Worm (Caenorhabditis elegans) whole organism, mixed stage, embryonic: ENCODE results near the gene F42A10.7.

Source experiments
- mep-1 ChIP-seq: fragments of 150-350 bp; optimal IDR thresholded peaks from 2 replicates; lab custom pipeline; 2017; ENCODE audit warnings: missing biosample characterization, missing genetic modification reagents, missing genetic modification characterization, inconsistent platforms
- nhr-2 ChIP-seq: fragments of 150-350 bp; optimal IDR thresholded peaks from 2 replicates; lab custom pipeline; 2014; ENCODE audit warnings: missing biosample characterization, missing genetic modification characterization
- snpc-4 ChIP-seq: fragments of 150-350 bp; optimal IDR thresholded peaks from 2 replicates; lab custom pipeline; 2014; ENCODE audit warnings: missing biosample characterization, missing genetic modification characterization
- sptf-1 ChIP-seq: sonication (generic microtip); optimal IDR thresholded peaks from 2 replicates; lab custom pipeline; 2017; ENCODE audit warnings: mild to moderate bottlenecking, missing genetic modification characterization, moderate library complexity, missing compliant biosample characterization
- tbx-8 ChIP-seq: fragments of 200-800 bp; sonication (Bioruptor generic); optimal IDR thresholded peaks from 2 replicates; lab custom pipeline; 2018; ENCODE audit warnings: mild to moderate bottlenecking, missing genetic modification characterization, moderate library complexity, missing compliant biosample characterization
- unc-39 ChIP-seq: fragments of 150-350 bp; optimal IDR thresholded peaks from 2 replicates; lab custom pipeline; 2014; ENCODE audit warnings: missing biosample characterization, missing genetic modification characterization

DNA sequence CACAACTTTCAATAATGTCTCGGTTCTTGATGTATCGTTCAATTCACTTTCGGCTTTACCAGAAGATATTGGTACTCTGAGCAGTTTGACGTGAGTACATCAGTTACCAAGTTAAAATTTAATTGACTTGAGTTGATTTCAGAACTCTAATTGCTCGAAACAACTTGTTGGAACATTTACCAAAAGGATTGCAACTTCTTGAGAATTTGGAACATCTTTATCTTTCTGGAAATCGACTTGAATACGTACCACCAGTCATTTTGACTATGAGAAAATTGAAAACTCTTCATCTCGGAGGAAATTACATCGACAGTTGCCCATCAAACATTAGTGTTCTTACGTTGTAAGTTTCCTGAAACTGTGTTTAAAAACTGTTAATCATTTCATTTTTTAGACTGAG, 31.7 kb downstream of the F42A10.7 start:
- TF ChIP-seq unc-39 (tag; lab: Kevin White, UChicago) (no peak), mep-1 (no peak), sptf-1 (tag; lab: Kevin White, UChicago) (no peak), nhr-2 (tag; lab: Kevin White, UChicago) (no peak), snpc-4 (tag; lab: Kevin White, UChicago) (no peak), tbx-8 (GFP tag; lab: Kevin White, UChicago) (no peak)
